Fruit fly (Drosophila melanogaster) whole organism, embryonic: ENCODE results near the gene CG4074.

ENCODE experiments used
- Atf6 ChIP-seq: fragments of 200-800 bp; sonication (Bioruptor generic); IDR thresholded peaks from 2 replicates; pipeline ENCODE4 v1.3.6; 2022; ENCODE audit warnings: missing biosample characterization, missing genetic modification characterization
- Awh ChIP-seq: fragments of 200-800 bp; sonication (Bioruptor generic); IDR thresholded peaks from 2 replicates; pipeline ENCODE4, ENCODE4 v1.3.6; 2022; ENCODE audit warnings: missing biosample characterization, missing genetic modification characterization
- Bgb ChIP-seq: fragments of 200-800 bp; sonication (Bioruptor generic); IDR thresholded peaks from 2 replicates; pipeline ENCODE4 v1.3.6; 2022; ENCODE audit warnings: missing biosample characterization, missing genetic modification characterization; ENCODE audit not compliant: partially characterized antibody
- CG10959 ChIP-seq: fragments of 200-800 bp; sonication (Bioruptor generic); IDR thresholded peaks from 2 replicates; pipeline ENCODE4 v1.3.6; 2022; ENCODE audit warnings: missing biosample characterization, missing genetic modification characterization
- CG11696 ChIP-seq: fragments of 200-800 bp; sonication (Bioruptor generic); IDR thresholded peaks from 2 replicates; pipeline ENCODE4 v1.3.6; 2022; ENCODE audit warnings: missing biosample characterization, missing genetic modification characterization
- CG13123 ChIP-seq: fragments of 200-800 bp; sonication (Bioruptor generic); optimal IDR thresholded peaks from 2 replicates; lab custom pipeline; 2016; ENCODE audit warnings: missing biosample characterization, missing genetic modification characterization
- CG13296 ChIP-seq: fragments of 200-800 bp; sonication (Bioruptor generic); optimal IDR thresholded peaks from 3 replicates; lab custom pipeline; 2018; ENCODE audit warnings: missing biosample characterization, mild to moderate bottlenecking, missing genetic modification characterization
- CG13894 ChIP-seq: fragments of 200-800 bp; sonication (Bioruptor generic); optimal IDR thresholded peaks from 3 replicates; lab custom pipeline; 2018; ENCODE audit warnings: missing biosample characterization, mild to moderate bottlenecking, missing genetic modification characterization, moderate library complexity
- CG14860 ChIP-seq: fragments of 200-800 bp; sonication (Bioruptor generic); IDR thresholded peaks from 3 replicates; pipeline ENCODE4 v1.3.6; 2022; ENCODE audit warnings: missing biosample characterization, missing genetic modification characterization; ENCODE audit not compliant: partially characterized antibody
- CG15479 ChIP-seq: fragments of 200-800 bp; sonication (Bioruptor generic); optimal IDR thresholded peaks from 3 replicates; lab custom pipeline; 2019; ENCODE audit warnings: missing biosample characterization, mild to moderate bottlenecking, missing genetic modification characterization, moderate library complexity
- CG15514 ChIP-seq: fragments of 200-800 bp; sonication (Bioruptor generic); optimal IDR thresholded peaks from 3 replicates; lab custom pipeline; 2017; ENCODE audit warnings: missing biosample characterization, missing genetic modification characterization, mild to moderate bottlenecking, moderate library complexity, missing genetic modification reagents
- CG16815 ChIP-seq: fragments of 200-800 bp; sonication (Bioruptor generic); optimal IDR thresholded peaks from 3 replicates; lab custom pipeline; 2017; ENCODE audit warnings: missing biosample characterization, mild to moderate bottlenecking, missing genetic modification characterization
- CG2116 ChIP-seq: fragments of 200-800 bp; sonication (Bioruptor generic); optimal IDR thresholded peaks from 3 replicates; lab custom pipeline; 2018; ENCODE audit warnings: missing biosample characterization, mild to moderate bottlenecking, missing genetic modification characterization
- CG2875 ChIP-seq: fragments of 200-800 bp; sonication (Bioruptor generic); optimal IDR thresholded peaks from 2 replicates; lab custom pipeline; 2017; ENCODE audit warnings: missing biosample characterization, mild to moderate bottlenecking, missing genetic modification characterization, missing genetic modification reagents
- CG2889 ChIP-seq: fragments of 200-800 bp; sonication (Bioruptor generic); IDR thresholded peaks from 3 replicates; pipeline ENCODE4 v1.3.6; 2022; ENCODE audit warnings: missing biosample characterization, missing genetic modification characterization
- CG3407 ChIP-seq: fragments of 200-800 bp; sonication (Bioruptor generic); optimal IDR thresholded peaks from 2 replicates; lab custom pipeline; 2018; ENCODE audit warnings: missing biosample characterization, mild to moderate bottlenecking, missing genetic modification characterization
- CG3847 ChIP-seq: fragments of 200-800 bp; sonication (Bioruptor generic); IDR thresholded peaks from 2 replicates; pipeline ENCODE4 v1.3.6; 2022; ENCODE audit warnings: missing biosample characterization, missing genetic modification characterization
- CG7271 ChIP-seq: fragments of 200-800 bp; sonication (Bioruptor generic); optimal IDR thresholded peaks from 2 replicates; lab custom pipeline; 2018; ENCODE audit warnings: missing biosample characterization, mild to moderate bottlenecking, missing genetic modification characterization, moderate library complexity
- CG8388 ChIP-seq: fragments of 200-800 bp; sonication (Bioruptor generic); optimal IDR thresholded peaks from 2 replicates; lab custom pipeline; 2019; ENCODE audit warnings: missing biosample characterization, mild to moderate bottlenecking, missing genetic modification characterization, moderate library complexity
- CG9727 ChIP-seq: fragments of 200-800 bp; sonication (Bioruptor generic); optimal IDR thresholded peaks from 3 replicates; lab custom pipeline; 2017; ENCODE audit warnings: missing biosample characterization, mild to moderate bottlenecking, missing genetic modification characterization
- Deaf1 ChIP-seq: fragments of 200-800 bp; optimal IDR thresholded peaks from 3 replicates; lab custom pipeline; 2019; ENCODE audit warnings: missing biosample characterization, mild to moderate bottlenecking, missing genetic modification characterization, moderate library complexity
- Dp ChIP-seq: fragments of 200-800 bp; sonication (Bioruptor generic); optimal IDR thresholded peaks from 2 replicates; lab custom pipeline; 2018; ENCODE audit warnings: missing biosample characterization, mild to moderate bottlenecking, missing genetic modification characterization, moderate library complexity
- Ets97D ChIP-seq: fragments of 200-800 bp; sonication (Bioruptor generic); optimal IDR thresholded peaks from 3 replicates; lab custom pipeline; 2016; ENCODE audit warnings: missing biosample characterization, missing genetic modification characterization
- Lhr ChIP-seq: fragments of 200-800 bp; sonication (Bioruptor generic); optimal IDR thresholded peaks from 3 replicates; lab custom pipeline; 2017; ENCODE audit warnings: mild to moderate bottlenecking, missing biosample characterization, missing genetic modification reagents, missing genetic modification characterization
- Oaz ChIP-seq: fragments of 200-800 bp; sonication (Bioruptor generic); IDR thresholded peaks from 2 replicates; pipeline ENCODE4 v1.3.6; 2022; ENCODE audit warnings: missing biosample characterization, missing genetic modification characterization
- Six4 ChIP-seq: fragments of 200-800 bp; sonication (Bioruptor generic); optimal IDR thresholded peaks from 2 replicates; lab custom pipeline; 2016; ENCODE audit warnings: missing biosample characterization, missing genetic modification characterization
- Tbp ChIP-seq: fragments of >200 bp; optimal IDR thresholded peaks from 2 replicates; lab custom pipeline; 2018; ENCODE audit warnings: missing biosample characterization, missing genetic modification characterization
- Usf ChIP-seq: fragments of 200-800 bp; sonication (Bioruptor generic); optimal IDR thresholded peaks from 2 replicates; lab custom pipeline; 2017; ENCODE audit warnings: missing genotype, missing biosample characterization, missing genetic modification characterization
- aop ChIP-seq: fragments of 200-800 bp; sonication (Bioruptor generic); IDR thresholded peaks from 2 replicates; pipeline ENCODE4 v1.3.6; 2022; ENCODE audit warnings: missing biosample characterization, missing genetic modification characterization
- ash1 ChIP-seq: fragments of 200-800 bp; sonication (Bioruptor generic); optimal IDR thresholded peaks from 2 replicates; lab custom pipeline; 2018; ENCODE audit warnings: missing biosample characterization, mild to moderate bottlenecking, missing genetic modification characterization
- bcd ChIP-seq: fragments of 200-800 bp; sonication (Bioruptor generic); optimal IDR thresholded peaks from 2 replicates; lab custom pipeline; 2017; ENCODE audit warnings: missing biosample characterization, mild to moderate bottlenecking, missing genetic modification characterization
- crp ChIP-seq, 2 experiments: fragments of 200-800 bp; sonication (Bioruptor generic); optimal IDR thresholded peaks; 2 replicates in 1 of 2; 3 replicates in 1 of 2; lab custom pipeline; 2017; ENCODE audit warnings: missing biosample characterization in 2 of 2, missing genetic modification characterization in 2 of 2, mild to moderate bottlenecking in 1 of 2, moderate library complexity in 1 of 2
- fd102C ChIP-seq: fragments of 200-800 bp; sonication (Bioruptor generic); optimal IDR thresholded peaks from 2 replicates; lab custom pipeline; 2018; ENCODE audit warnings: missing biosample characterization, mild to moderate bottlenecking, missing genetic modification characterization, moderate library complexity
- gfzf ChIP-seq: fragments of 200-800 bp; sonication (Bioruptor generic); optimal IDR thresholded peaks from 2 replicates; lab custom pipeline; 2016; ENCODE audit warnings: missing biosample characterization, mild to moderate bottlenecking, missing genetic modification characterization, moderate library complexity
- h ChIP-seq: fragments of >200 bp; optimal IDR thresholded peaks from 2 replicates; lab custom pipeline; 2017
- hth ChIP-seq: fragments of >200 bp; optimal IDR thresholded peaks from 2 replicates; lab custom pipeline; 2017; ENCODE audit warnings: inconsistent platforms
- jing ChIP-seq: fragments of 200-800 bp; sonication (Bioruptor generic); optimal IDR thresholded peaks from 2 replicates; lab custom pipeline; 2018; ENCODE audit warnings: missing biosample characterization, mild to moderate bottlenecking, missing genetic modification characterization
- knrl ChIP-seq: fragments of 200-800 bp; sonication (Bioruptor generic); IDR thresholded peaks from 3 replicates; pipeline ENCODE4 v1.3.6; 2022; ENCODE audit warnings: missing biosample characterization, missing genetic modification characterization; ENCODE audit not compliant: partially characterized antibody
- luna ChIP-seq: fragments of 200-800 bp; sonication (Bioruptor generic); optimal IDR thresholded peaks from 2 replicates; lab custom pipeline; 2016; ENCODE audit warnings: missing biosample characterization, missing genetic modification characterization
- oc ChIP-seq: fragments of 200-800 bp; sonication (Bioruptor generic); optimal IDR thresholded peaks from 2 replicates; lab custom pipeline; 2018; ENCODE audit warnings: missing biosample characterization, mild to moderate bottlenecking, missing genetic modification characterization, moderate library complexity
- phol ChIP-seq: fragments of 200-800 bp; sonication (Bioruptor generic); optimal IDR thresholded peaks from 3 replicates; lab custom pipeline; 2018; ENCODE audit warnings: missing biosample characterization, mild to moderate bottlenecking, missing genetic modification characterization, moderate library complexity
- repo ChIP-seq: fragments of 200-800 bp; sonication (Bioruptor generic); optimal IDR thresholded peaks from 2 replicates; lab custom pipeline; 2016; ENCODE audit warnings: missing biosample characterization, missing genetic modification characterization
- rib ChIP-seq: fragments of 200-800 bp; sonication (Bioruptor generic); IDR thresholded peaks from 2 replicates; pipeline ENCODE4 v1.3.6; 2022; ENCODE audit warnings: missing biosample characterization, missing genetic modification characterization
- schlank ChIP-seq: fragments of 200-800 bp; sonication (Bioruptor generic); optimal IDR thresholded peaks from 2 replicates; lab custom pipeline; 2018; ENCODE audit warnings: missing biosample characterization, mild to moderate bottlenecking, missing genetic modification characterization
- scrt ChIP-seq: fragments of 200-800 bp; sonication (Bioruptor generic); optimal IDR thresholded peaks from 2 replicates; lab custom pipeline; 2018; ENCODE audit warnings: missing biosample characterization, mild to moderate bottlenecking, missing genetic modification characterization, moderate library complexity
- slbo ChIP-seq: fragments of 200-800 bp; sonication (Bioruptor generic); IDR thresholded peaks from 2 replicates; pipeline ENCODE4 v1.3.6; 2022; ENCODE audit warnings: missing biosample characterization, missing genetic modification characterization
- tup ChIP-seq: fragments of 200-800 bp; sonication (Bioruptor generic); optimal IDR thresholded peaks from 2 replicates; lab custom pipeline; 2016; ENCODE audit warnings: missing biosample characterization, mild to moderate bottlenecking, missing genetic modification characterization, moderate library complexity
- vnd ChIP-seq: fragments of 200-800 bp; sonication (Bioruptor generic); IDR thresholded peaks from 3 replicates; pipeline ENCODE4 v1.3.6; 2022; ENCODE audit warnings: missing biosample characterization, missing genetic modification characterization; ENCODE audit not compliant: partially characterized antibody

CG4074 gene

dm6 chr3L:20809088-20809999 is 40.0 kb upstream of the CG4074 start, which contains the start of the genes CG3634 and HIPP1 (continued):
- TF ChIP-seq Atf6 (GFP tag; lab: Robert Waterston, UW) (0 out of 2 replicates have a peak, but pooled peaks have one; percentile 34), CG14860 (peak; percentile 42; the same call in 2 of the 3 replicates), schlank (tag; lab: Kevin White, UChicago) (no peak), CG9727 (GFP tag; lab: Kevin White, UChicago) (peak; percentile 17), CG13296 (no peak), Ets97D (peak; percentile 45), CG16815 (GFP tag; lab: Kevin White, UChicago) (no peak), CG15514 (GFP tag; lab: Kevin White, UChicago) (peak; percentile 22), Six4 (no peak), CG3407 (GFP tag; lab: Kevin White, UChicago) (no peak), CG8388 (GFP tag; lab: Kevin White, UChicago) (no peak), scrt (no peak), CG13894 (tag; lab: Kevin White, UChicago) (no peak), tup (GFP tag; lab: Kevin White, UChicago) (no peak), slbo (GFP tag; lab: Robert Waterston, UW) (no peak), vnd (GFP tag; lab: Robert Waterston, UW) (peak; percentile 68; the same call in 2 of the 3 replicates), Awh (GFP tag; lab: Robert Waterston, UW) (no peak), Tbp (GFP tag; lab: Kevin White, UChicago) (no peak), gfzf (peak; percentile 83), Usf (GFP tag; lab: Kevin White, UChicago) (no peak), Deaf1 (tag; lab: Kevin White, UChicago) (no peak), oc (no peak), crp (GFP tag; optimal IDR thresholded peaks at IDR 0.05; lab: Kevin White, UChicago) (no peak), knrl (GFP tag; lab: Robert Waterston, UW) (peak; percentile 67; the same call in 2 of the 3 replicates)
- TF ChIP-seq, all 482 proteins: peak for 85

dm6 chr3L:20800208-20800607 is 30.9 kb upstream of the CG4074 start, which contains the start of gene Spc105R:
Gene Spc105R, plus strand, starts transcription at chr3L:20800410.
- TF ChIP-seq repo (no peak), CG7271 (tag; lab: Kevin White, UChicago) (no peak), aop (GFP tag; lab: Robert Waterston, UW) (no peak), Lhr (GFP tag; lab: Kevin White, UChicago) (peak; percentile 96), CG2875 (GFP tag; lab: Kevin White, UChicago) (no peak), CG10959 (GFP tag; lab: Robert Waterston, UW) (no peak), hth (no peak), CG11696 (GFP tag; lab: Robert Waterston, UW) (no peak), CG3847 (GFP tag; lab: Robert Waterston, UW) (0 out of 2 replicates have a peak, but pooled peaks have one; percentile 25), Oaz (no peak), CG15514 (GFP tag; lab: Kevin White, UChicago) (peak; percentile 25), phol (tag; lab: Kevin White, UChicago) (peak; percentile 72), luna (no peak), CG13123 (no peak), vnd (GFP tag; lab: Robert Waterston, UW) (peak; percentile 35; the same call in 1 of the 3 replicates), h (no peak), ash1 (no peak), Bgb (GFP tag; lab: Robert Waterston, UW) (peak; percentile 23; the same call in 1 of the 2 replicates), jing (GFP tag; lab: Kevin White, UChicago) (no peak), CG2116 (GFP tag; lab: Kevin White, UChicago) (peak; percentile 32), CG15479 (GFP tag; lab: Kevin White, UChicago) (no peak), CG2889 (GFP tag; lab: Robert Waterston, UW) (no peak), rib (GFP tag; lab: Robert Waterston, UW) (no peak), fd102C (GFP tag; lab: Kevin White, UChicago) (no peak), bcd (GFP tag; lab: Kevin White, UChicago) (no peak), Dp (GFP tag; lab: Kevin White, UChicago) (peak; percentile 86)
